Worm (Caenorhabditis elegans): ENCODE data around the gene col-83.

col-83 gene

DNA sequence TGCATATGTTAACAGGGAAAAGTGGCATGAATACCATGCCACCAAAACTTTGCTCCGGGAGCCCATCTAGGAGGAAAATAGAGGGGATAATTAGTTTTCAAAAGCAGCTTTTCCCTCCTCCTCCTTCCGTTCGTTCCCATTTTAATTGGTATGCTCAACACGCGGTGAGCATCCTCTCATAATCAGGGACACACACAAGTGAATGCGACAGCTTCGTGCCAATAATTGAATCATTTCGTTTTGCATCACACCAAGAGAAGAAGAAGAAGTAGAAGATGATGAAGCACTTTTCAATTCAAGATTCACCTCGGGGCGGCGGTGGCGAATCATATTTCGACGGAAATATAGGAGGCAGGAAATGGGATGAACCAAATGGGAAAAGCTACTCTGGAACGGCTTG lies 42.4 kb upstream of the col-83 start:
- no peak for TF ChIP-seq skn-1 (tag; optimal IDR thresholded peaks at IDR 0.05)
- TF ChIP-seq daf-12 (tag; optimal IDR thresholded peaks at IDR 0.05): no peak
- no peak for TF ChIP-seq ceh-9 (tag; optimal IDR thresholded peaks at IDR 0.05)
- no peak for TF ChIP-seq pqm-1 (tag; optimal IDR thresholded peaks at IDR 0.05)
- TF ChIP-seq fkh-2 (tag; optimal IDR thresholded peaks at IDR 0.05): no peak
- no peak for TF ChIP-seq nhr-23 (tag; optimal IDR thresholded peaks at IDR 0.05)
- TF ChIP-seq R02D3.7 (tag; optimal IDR thresholded peaks at IDR 0.05): no peak

- TF ChIP-seq ceh-82 (tag; optimal IDR thresholded peaks at IDR 0.05) (no peak), skn-1 (tag; optimal IDR thresholded peaks at IDR 0.05) (no peak), unc-62 (GFP tag; optimal IDR thresholded peaks at IDR 0.05) (no peak), nhr-28 (tag; optimal IDR thresholded peaks at IDR 0.05) (no peak), nfya-1 (tag; optimal IDR thresholded peaks at IDR 0.05; ENCODE audit: insufficient read depth) (no peak), fos-1 (tag; optimal IDR thresholded peaks at IDR 0.05) (no peak), nhr-76 (tag; optimal IDR thresholded peaks at IDR 0.05) (no peak), nhr-25 (tag; optimal IDR thresholded peaks at IDR 0.05) (no peak), ceh-28 (tag; optimal IDR thresholded peaks at IDR 0.05) (no peak), ceh-16 (tag; optimal IDR thresholded peaks at IDR 0.05) (no peak), lsy-12 (tag; optimal IDR thresholded peaks at IDR 0.05) (no peak), egl-5 (tag; optimal IDR thresholded peaks at IDR 0.05) (no peak), lin-39 (tag; optimal IDR thresholded peaks at IDR 0.05) (no peak), ztf-11 (tag; optimal IDR thresholded peaks at IDR 0.05) (no peak), elt-1 (tag; optimal IDR thresholded peaks at IDR 0.05) (no peak), tbx-2 (tag; optimal IDR thresholded peaks at IDR 0.05) (no peak), aly-2 (tag; optimal IDR thresholded peaks at IDR 0.05) (no peak), lin-15B (tag; optimal IDR thresholded peaks at IDR 0.05) (no peak), nhr-23 (tag; optimal IDR thresholded peaks at IDR 0.05) (no peak), snpc-4 (tag; optimal IDR thresholded peaks at IDR 0.05) (no peak)
Measured at ce11 chrII:11086770-11087169, 41.0 kb upstream of the col-83 start.

DNA sequence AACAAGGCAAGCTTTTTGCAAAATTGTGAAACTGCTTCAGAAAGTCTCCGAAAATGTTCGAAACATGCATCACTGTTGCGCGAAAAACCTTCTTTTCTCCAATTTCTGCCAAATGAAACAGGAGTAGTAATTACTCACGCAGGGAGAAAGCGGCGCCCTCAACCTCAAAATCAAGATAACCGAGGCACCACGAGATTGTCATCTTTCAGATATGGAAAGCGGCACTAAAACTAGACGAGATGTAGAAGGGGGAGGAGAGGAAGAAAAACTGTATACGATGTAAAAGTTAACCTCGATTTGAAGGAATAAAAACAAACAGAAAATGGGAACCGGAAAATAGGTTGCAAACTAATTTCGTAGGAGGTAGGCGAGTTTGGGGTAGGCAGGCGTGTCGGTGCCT lies 30.8 kb upstream of the col-83 start:
- no peak for TF ChIP-seq mml-1 (tag; optimal IDR thresholded peaks at IDR 0.05)
- peak; percentile 82 for TF ChIP-seq elt-1 (tag; optimal IDR thresholded peaks at IDR 0.05)
- TF ChIP-seq elt-2 (tag; optimal IDR thresholded peaks at IDR 0.05): no peak
- TF ChIP-seq nhr-25 (tag; optimal IDR thresholded peaks at IDR 0.05): peak; percentile 12
- no peak for TF ChIP-seq nhr-76 (tag; optimal IDR thresholded peaks at IDR 0.05)

DNA sequence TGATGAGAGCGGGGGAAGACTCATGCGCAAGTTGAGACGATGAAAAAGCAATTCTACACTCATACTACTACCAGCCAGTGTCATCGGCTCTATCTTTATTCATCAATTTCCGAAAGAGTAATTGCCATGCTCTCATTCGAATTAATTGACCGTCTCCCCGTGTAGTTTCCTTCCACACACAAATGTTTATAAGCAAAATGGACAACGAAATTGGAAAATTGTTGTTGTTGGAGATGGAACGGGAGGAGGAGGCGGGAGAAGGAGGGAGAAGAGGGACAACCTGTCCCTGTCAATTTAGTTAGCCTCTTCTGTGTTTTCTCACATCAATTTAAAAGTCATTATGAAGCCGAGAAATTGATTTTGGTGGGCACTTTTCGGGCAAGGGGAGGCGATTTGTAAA lies 26.8 kb upstream of the col-83 start:
- TF ChIP-seq fos-1 (tag; optimal IDR thresholded peaks at IDR 0.05): no peak
- TF ChIP-seq R02D3.7 (tag; optimal IDR thresholded peaks at IDR 0.05): no peak
- TF ChIP-seq nhr-28 (tag; optimal IDR thresholded peaks at IDR 0.05): no peak
- TF ChIP-seq lin-15B (tag; optimal IDR thresholded peaks at IDR 0.05): no peak
- TF ChIP-seq fkh-2 (tag; optimal IDR thresholded peaks at IDR 0.05): no peak

ce11 chrII:11064191-11064695 lies 18.5 kb upstream of the col-83 start:
- TF ChIP-seq elt-2 (tag; optimal IDR thresholded peaks at IDR 0.05): no peak
- TF ChIP-seq nhr-25 (tag; optimal IDR thresholded peaks at IDR 0.05): no peak
- TF ChIP-seq hmg-11 (tag; optimal IDR thresholded peaks at IDR 0.05): no peak
- TF ChIP-seq nhr-76 (tag; optimal IDR thresholded peaks at IDR 0.05): no peak
- TF ChIP-seq nhr-77 (tag; optimal IDR thresholded peaks at IDR 0.05): no peak
- no peak for TF ChIP-seq nhr-23 (tag; optimal IDR thresholded peaks at IDR 0.05)

DNA sequence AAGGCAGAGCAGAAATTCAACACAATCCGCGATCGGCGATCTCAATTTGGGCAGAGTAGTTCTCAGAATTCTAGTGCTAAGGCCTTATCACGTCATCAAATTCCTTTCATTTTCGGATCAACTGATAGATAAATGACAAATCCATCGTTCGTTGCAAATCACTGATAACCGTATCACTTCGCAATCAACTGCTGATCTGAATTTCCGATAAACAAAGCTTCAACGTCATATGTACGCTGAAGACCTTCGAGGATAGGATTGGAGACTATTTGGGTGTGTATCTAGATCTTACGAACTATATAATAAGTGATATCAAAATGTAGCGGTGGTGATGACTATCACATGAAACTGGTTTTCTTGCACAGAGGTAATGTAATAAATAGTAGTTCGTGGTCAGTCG lies 11.5 kb upstream of the col-83 start:
- no peak for TF ChIP-seq ama-1 (optimal IDR thresholded peaks at IDR 0.05)
- peak; percentile 30 for TF ChIP-seq nhr-23 (tag; optimal IDR thresholded peaks at IDR 0.05)

ce11 chrII:11055223-11055622 lies 9.5 kb upstream of the col-83 start, which contains the start of gene F45E10.2:
F45E10.2 (minus strand) TSS chrII:11055323.
- TF ChIP-seq nhr-43 (tag; optimal IDR thresholded peaks at IDR 0.05; ENCODE audit: poor library complexity, severe bottlenecking) (no peak), egl-5 (tag; optimal IDR thresholded peaks at IDR 0.05) (no peak), elt-1 (tag; optimal IDR thresholded peaks at IDR 0.05) (no peak), elt-2 (tag; optimal IDR thresholded peaks at IDR 0.05) (no peak), ceh-16 (tag; optimal IDR thresholded peaks at IDR 0.05) (no peak), nhr-67 (tag; optimal IDR thresholded peaks at IDR 0.05) (no peak), nhr-12 (tag; optimal IDR thresholded peaks at IDR 0.05) (no peak), nhr-23 (tag; optimal IDR thresholded peaks at IDR 0.05) (no peak), aly-2 (tag; optimal IDR thresholded peaks at IDR 0.05) (no peak), sea-2 (GFP tag; optimal IDR thresholded peaks at IDR 0.05) (no peak), ceh-9 (tag; optimal IDR thresholded peaks at IDR 0.05) (no peak), unc-62 (GFP tag; optimal IDR thresholded peaks at IDR 0.05) (no peak), tbx-2 (tag; optimal IDR thresholded peaks at IDR 0.05) (no peak), R02D3.7 (tag; optimal IDR thresholded peaks at IDR 0.05) (no peak), jun-1 (tag; optimal IDR thresholded peaks at IDR 0.05) (no peak)

All from whole organism, L3 larva.